Worm (Caenorhabditis elegans): ENCODE results near the gene C06E7.2.

The C06E7.2 gene

DNA sequence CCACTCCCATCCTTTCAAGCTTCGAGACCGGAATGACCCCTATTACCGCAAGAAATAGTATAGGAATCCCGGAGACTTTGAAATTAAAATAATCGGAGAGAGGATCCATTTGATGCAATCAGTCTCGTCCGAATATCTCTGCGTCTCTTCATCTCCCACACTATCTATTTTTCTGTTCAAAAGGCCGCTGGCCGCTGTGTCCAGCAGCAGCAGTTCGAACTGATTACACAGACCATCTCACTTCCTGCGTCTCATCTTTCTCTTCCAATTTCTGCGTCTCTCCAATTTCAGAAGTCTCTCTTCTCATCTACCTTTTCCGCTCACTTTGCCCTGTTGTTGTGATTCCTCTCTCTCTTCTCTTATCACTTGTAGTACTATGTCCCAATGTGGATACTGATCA is 21.8 kb upstream of the C06E7.2 start (continued):
- TF ChIP-seq ceh-28 (tag; optimal IDR thresholded peaks at IDR 0.05) = no peak
- no peak for TF ChIP-seq cey-2 (tag; optimal IDR thresholded peaks at IDR 0.05; ENCODE audit: borderline replicate concordance, insufficient read depth)
- TF ChIP-seq nhr-102 (tag; optimal IDR thresholded peaks at IDR 0.05) = peak; percentile 63
- TF ChIP-seq lin-15B (tag; optimal IDR thresholded peaks at IDR 0.05) = no peak
- peak; percentile 50 for TF ChIP-seq spr-1 (tag; optimal IDR thresholded peaks at IDR 0.05)
- TF ChIP-seq nhr-28 (tag; optimal IDR thresholded peaks at IDR 0.05) = peak; percentile 87
- peak; percentile 77 for TF ChIP-seq nhr-48 (tag; optimal IDR thresholded peaks at IDR 0.05)
- TF ChIP-seq snpc-4 (tag; optimal IDR thresholded peaks at IDR 0.05) = no peak
- peak; percentile 59 for TF ChIP-seq aha-1 (tag)
- no peak for TF ChIP-seq F10B5.3 (tag; optimal IDR thresholded peaks at IDR 0.05)
- no peak for TF ChIP-seq daf-8 (GFP tag; IDR thresholded peaks at IDR 0.05)
- TF ChIP-seq lim-7 (GFP tag; IDR thresholded peaks at IDR 0.05) = no peak
- no peak for TF ChIP-seq gei-8 (GFP tag; optimal IDR thresholded peaks at IDR 0.05)
- TF ChIP-seq egl-43 (GFP tag; IDR thresholded peaks at IDR 0.05) = no peak
- TF ChIP-seq dmd-8 (GFP tag; IDR thresholded peaks at IDR 0.05) = no peak
- no peak for TF ChIP-seq sdz-12 (GFP tag; optimal IDR thresholded peaks at IDR 0.05)
- no peak for TF ChIP-seq T26A8.4 (GFP tag; IDR thresholded peaks at IDR 0.05)
- no peak for TF ChIP-seq nhr-237 (tag; optimal IDR thresholded peaks at IDR 0.05)
- no peak for TF ChIP-seq nhr-10 (tag; optimal IDR thresholded peaks at IDR 0.05)
- peak; percentile 64 for TF ChIP-seq hlh-30 (tag; optimal IDR thresholded peaks at IDR 0.05; ENCODE audit: insufficient read depth)
- TF ChIP-seq madf-5 (GFP tag; IDR thresholded peaks at IDR 0.05) = no peak
- no peak for TF ChIP-seq Y105C5A.15 (GFP tag; IDR thresholded peaks at IDR 0.05)
- no peak for TF ChIP-seq zip-2 (tag; optimal IDR thresholded peaks at IDR 0.05)
- no peak for TF ChIP-seq zip-11 (GFP tag; IDR thresholded peaks at IDR 0.05)
- no peak for TF ChIP-seq mdt-29 (GFP tag; IDR thresholded peaks at IDR 0.05)
- TF ChIP-seq lin-38 (GFP tag; IDR thresholded peaks at IDR 0.05) = no peak
- no peak for TF ChIP-seq ama-1 (optimal IDR thresholded peaks at IDR 0.05)
- TF ChIP-seq unc-130 (GFP tag; optimal IDR thresholded peaks at IDR 0.05) = no peak
- peak; percentile 56 for TF ChIP-seq mep-1 (tag; optimal IDR thresholded peaks at IDR 0.05)
- TF ChIP-seq dve-1 (tag; optimal IDR thresholded peaks at IDR 0.05; ENCODE audit: insufficient read depth) = peak; percentile 84
- TF ChIP-seq R02D3.7 (tag; optimal IDR thresholded peaks at IDR 0.05) = no peak
- no peak for TF ChIP-seq Y5F2A.4 (GFP tag; optimal IDR thresholded peaks at IDR 0.05)
- no peak for TF ChIP-seq attf-4 (tag; optimal IDR thresholded peaks at IDR 0.05)
- TF ChIP-seq daf-16 (GFP tag; optimal IDR thresholded peaks at IDR 0.05) = peak in 1 of 2 experiments; percentile 23
- peak; percentile 82 for TF ChIP-seq daf-16 (tag; optimal IDR thresholded peaks at IDR 0.05)
- no peak for TF ChIP-seq snpc-1.2 (GFP tag; IDR thresholded peaks at IDR 0.05)
- TF ChIP-seq tra-1 (GFP tag; IDR thresholded peaks at IDR 0.05) = no peak
- no peak for TF ChIP-seq nhr-76 (tag; optimal IDR thresholded peaks at IDR 0.05)
- no peak for TF ChIP-seq zfp-3 (GFP tag; conservative IDR thresholded peaks at IDR 0.05)
- peak; percentile 59 for TF ChIP-seq nhr-25 (tag; optimal IDR thresholded peaks at IDR 0.05; ENCODE audit: borderline replicate concordance, insufficient read depth)
- TF ChIP-seq set-16 (GFP tag; IDR thresholded peaks at IDR 0.05) = no peak
- peak; percentile 25 for TF ChIP-seq rbr-2 (tag; optimal IDR thresholded peaks at IDR 0.05)
- no peak for TF ChIP-seq nhr-111 (GFP tag; optimal IDR thresholded peaks at IDR 0.05)
- no peak for TF ChIP-seq D1046.2 (GFP tag; IDR thresholded peaks at IDR 0.05)
- peak; percentile 67 for TF ChIP-seq mxl-3 (GFP tag; optimal IDR thresholded peaks at IDR 0.05)
- peak; percentile 61 for TF ChIP-seq hmg-1.1 (GFP tag; IDR thresholded peaks at IDR 0.05)
- no peak for TF ChIP-seq spr-3 (GFP tag; optimal IDR thresholded peaks at IDR 0.05)
- peak; percentile 82 for TF ChIP-seq nhr-6 (tag; optimal IDR thresholded peaks at IDR 0.05)
- no peak for TF ChIP-seq duxl-1 (tag; optimal IDR thresholded peaks at IDR 0.05; ENCODE audit: poor library complexity)
- no peak for TF ChIP-seq ZK546.5 (tag; optimal IDR thresholded peaks at IDR 0.05)
- no peak for TF ChIP-seq F44E2.7 (GFP tag; IDR thresholded peaks at IDR 0.05)
- TF ChIP-seq mes-2 (tag; optimal IDR thresholded peaks at IDR 0.05; ENCODE audit: poor library complexity, severe bottlenecking) = no peak

Measured in whole organism, L4 larva.